Worm (Caenorhabditis elegans): ENCODE measurements around the gene ceh-100.
A peak's percentile ranks its signal among the peaks of the same experiment; 100 is the strongest.

The ceh-100 gene

DNA sequence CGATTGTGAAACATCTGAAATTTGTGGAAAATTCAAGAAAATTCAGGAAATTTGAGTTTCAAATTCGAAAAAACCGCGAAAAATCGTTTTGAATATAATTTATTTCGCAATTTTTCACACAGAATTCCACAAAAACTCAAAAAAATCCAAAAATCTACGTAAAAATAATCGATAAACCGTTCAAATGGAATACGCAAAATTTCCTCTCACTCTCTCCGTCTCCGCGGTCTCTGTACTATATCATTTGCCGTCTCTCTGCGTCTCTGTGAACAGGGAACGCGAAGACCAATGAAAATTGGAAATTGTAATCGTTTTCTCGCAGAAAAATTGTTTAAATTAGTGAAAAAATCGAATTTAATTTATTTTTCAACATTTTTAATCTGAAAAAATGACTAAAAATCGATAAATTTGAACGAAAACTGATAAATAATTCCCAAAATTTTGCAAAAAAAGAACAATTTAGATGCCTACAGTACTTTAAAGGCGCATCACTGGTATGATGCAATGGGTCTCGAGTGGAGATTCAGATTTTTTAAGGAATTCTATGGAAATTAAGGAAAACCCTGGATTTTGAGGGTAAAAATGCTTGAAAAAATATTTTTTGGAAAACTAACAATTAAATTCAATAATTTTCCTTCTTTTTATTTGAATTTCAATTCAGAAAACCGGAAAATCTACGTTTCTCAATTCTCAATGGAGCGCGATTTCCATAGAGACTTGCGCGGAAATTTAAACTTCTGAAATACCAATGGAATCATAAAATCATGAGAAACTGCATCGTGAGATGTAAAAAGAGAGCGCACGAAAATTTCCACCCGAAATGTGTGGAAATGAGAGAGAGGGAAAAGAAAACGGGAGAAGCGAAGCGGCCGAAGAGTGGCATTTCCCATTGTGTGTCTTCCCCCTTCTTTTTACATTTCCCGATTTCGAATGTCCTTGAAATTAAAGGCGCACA, at the start of gene ceh-100, which contains the start of gene lips-15:
Gene ceh-100, minus strand, starts transcription at position 14 of the 955 bp plus-strand sequence.
Gene lips-15, plus strand, starts transcription at position 720 of the 955 bp plus-strand sequence.
- TF ChIP-seq tbx-9 (tag; optimal IDR thresholded peaks at IDR 0.05; ENCODE audit: borderline replicate concordance) (no peak), F55B11.4 (tag; optimal IDR thresholded peaks at IDR 0.05; ENCODE audit: borderline replicate concordance, insufficient read depth) (no peak), ekl-4 (GFP tag; IDR thresholded peaks at IDR 0.05) (no peak), dpl-1 (GFP tag; optimal IDR thresholded peaks at IDR 0.05) (no peak), D2030.7 (GFP tag; IDR thresholded peaks at IDR 0.05) (peak; percentile 46; the same call in 1 of the 2 replicates), F33H1.4 (GFP tag; IDR thresholded peaks at IDR 0.05) (peak; percentile 80), madf-8 (GFP tag; conservative IDR thresholded peaks at IDR 0.05) (0 out of 2 replicates have a peak, but pooled peaks have one; percentile 12), repo-1 (tag; optimal IDR thresholded peaks at IDR 0.05) (no peak), K12H6.12 (tag; optimal IDR thresholded peaks at IDR 0.05) (no peak), unc-62 (GFP tag; optimal IDR thresholded peaks at IDR 0.05) (no peak), ceh-91 (GFP tag; IDR thresholded peaks at IDR 0.05) (0 out of 2 replicates have a peak, but pooled peaks have one; percentile 17), sptf-2 (GFP tag; optimal IDR thresholded peaks at IDR 0.05) (no peak), lsy-27 (tag; optimal IDR thresholded peaks at IDR 0.05; ENCODE audit: borderline replicate concordance, insufficient read depth) (no peak), let-526 (GFP tag; IDR thresholded peaks at IDR 0.05) (no peak), mxl-1 (tag; optimal IDR thresholded peaks at IDR 0.05) (no peak), attf-3 (GFP tag; conservative IDR thresholded peaks at IDR 0.05) (no peak), xnd-1 (tag; optimal IDR thresholded peaks at IDR 0.05) (peak; percentile 72), aptf-3 (GFP tag; IDR thresholded peaks at IDR 0.05) (no peak), dpff-1 (tag; optimal IDR thresholded peaks at IDR 0.05) (no peak), lsl-1 (GFP tag; optimal IDR thresholded peaks at IDR 0.05) (peak; percentile 84), ccch-3 (GFP tag; optimal IDR thresholded peaks at IDR 0.05) (no peak), rpc-1 (optimal IDR thresholded peaks at IDR 0.05) (no peak), rpc-1 (tag; optimal IDR thresholded peaks at IDR 0.05) (no peak), hmg-1.2 (GFP tag; IDR thresholded peaks at IDR 0.05) (peak; percentile 96), F52B5.7 (tag; optimal IDR thresholded peaks at IDR 0.05) (no peak), C17E4.6 (GFP tag; IDR thresholded peaks at IDR 0.05) (no peak), F10E7.11 (tag; optimal IDR thresholded peaks at IDR 0.05) (no peak), hlh-26 (GFP tag; conservative IDR thresholded peaks at IDR 0.05) (no peak), ztf-3 (GFP tag; optimal IDR thresholded peaks at IDR 0.05) (no peak), rec-8 (tag; optimal IDR thresholded peaks at IDR 0.05) (no peak), bed-2 (GFP tag; IDR thresholded peaks at IDR 0.05) (no peak), attf-6 (GFP tag; IDR thresholded peaks at IDR 0.05) (no peak), B0261.1 (tag; optimal IDR thresholded peaks at IDR 0.05) (no peak), atf-7 (tag; optimal IDR thresholded peaks at IDR 0.05) (no peak), nhr-90 (tag; optimal IDR thresholded peaks at IDR 0.05) (no peak), Y67H2A.10 (GFP tag; conservative IDR thresholded peaks at IDR 0.05) (no peak), athp-1 (tag; optimal IDR thresholded peaks at IDR 0.05) (no peak), chd-7 (tag; optimal IDR thresholded peaks at IDR 0.05) (no peak), ceh-100 (GFP tag; IDR thresholded peaks at IDR 0.05) (peak; percentile 37; the same call in 1 of the 2 replicates), mes-4 (tag; optimal IDR thresholded peaks at IDR 0.05) (no peak), lin-54 (GFP tag; optimal IDR thresholded peaks at IDR 0.05) (peak; percentile 27), efl-1 (GFP tag; optimal IDR thresholded peaks at IDR 0.05) (peak; percentile 28), lag-1 (GFP tag; IDR thresholded peaks at IDR 0.05) (no peak), B0336.3 (GFP tag; IDR thresholded peaks at IDR 0.05) (no peak), mcd-1 (GFP tag; IDR thresholded peaks at IDR 0.05) (peak; percentile 13; the same call in 1 of the 2 replicates), snpc-3.4 (tag; optimal IDR thresholded peaks at IDR 0.05) (no peak), Y79H2A.3 (GFP tag; conservative IDR thresholded peaks at IDR 0.05) (no peak)

Data from whole organism, young adult.